Fruit fly (Drosophila melanogaster): Measurements from ENCODE around the gene sav.

Gene sav

DNA sequence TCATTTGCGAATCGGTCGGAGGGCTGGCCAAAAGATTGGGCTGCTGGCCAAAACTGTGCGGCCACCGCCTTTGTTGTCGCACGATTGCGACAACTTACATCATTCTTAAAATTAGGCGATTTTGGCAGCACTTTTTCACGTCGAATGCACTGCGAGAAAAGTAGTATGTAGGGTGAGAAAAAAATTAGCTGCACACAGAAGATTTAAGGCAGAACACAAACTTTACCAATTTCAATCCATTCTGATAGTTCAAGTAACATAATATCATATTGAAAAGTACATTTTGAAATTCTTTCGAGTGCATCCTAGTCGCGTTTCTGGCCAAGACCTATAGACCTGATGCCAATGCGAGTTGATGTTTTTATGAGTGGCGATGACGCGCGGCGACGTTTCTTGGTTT is 32.6 kb downstream of the sav start (continued):
- peak; percentile 28 for TF ChIP-seq crc (GFP tag; optimal IDR thresholded peaks at IDR 0.05)
- peak; percentile 43 for TF ChIP-seq Bteb2 (GFP tag; optimal IDR thresholded peaks at IDR 0.05)
- TF ChIP-seq CG17568 (GFP tag; optimal IDR thresholded peaks at IDR 0.05) = no peak
- peak; percentile 58 for TF ChIP-seq bab2 (GFP tag; optimal IDR thresholded peaks at IDR 0.05)
- peak; percentile 58 for TF ChIP-seq CG10366 (GFP tag; IDR thresholded peaks at IDR 0.05)
- TF ChIP-seq CG5180 (GFP tag; optimal IDR thresholded peaks at IDR 0.05) = no peak
- TF ChIP-seq Xrp1 (GFP tag; IDR thresholded peaks at IDR 0.05) = peak; percentile 50; the same call in 1 of the 2 replicates
- peak; percentile 53; the same call in 1 of the 2 replicates for TF ChIP-seq wdn (GFP tag; IDR thresholded peaks at IDR 0.05)
- 0 out of 2 replicates have a peak, but pooled peaks have one; percentile 7 for TF ChIP-seq Rx (GFP tag; IDR thresholded peaks at IDR 0.05)
- TF ChIP-seq pan (optimal IDR thresholded peaks at IDR 0.05) = no peak
- peak in 1 of 2 experiments; percentile 70 for TF ChIP-seq pan (GFP tag; optimal IDR thresholded peaks at IDR 0.05 in 1 of 2, IDR thresholded peaks at IDR 0.05 in 1 of 2)
- TF ChIP-seq row (GFP tag; IDR thresholded peaks at IDR 0.05) = peak; percentile 71
- no peak for TF ChIP-seq CG10979 (tag; optimal IDR thresholded peaks at IDR 0.05)
- TF ChIP-seq CG18619 (GFP tag; optimal IDR thresholded peaks at IDR 0.05) = peak; percentile 37
- no peak for TF ChIP-seq CG5953 (GFP tag; IDR thresholded peaks at IDR 0.05)
- TF ChIP-seq repo (GFP tag; optimal IDR thresholded peaks at IDR 0.05) = peak; percentile 56
- TF ChIP-seq Bdp1 (GFP tag; optimal IDR thresholded peaks at IDR 0.05) = peak; percentile 24
- no peak for TF ChIP-seq MTF-1 (GFP tag; optimal IDR thresholded peaks at IDR 0.05; ENCODE audit: borderline replicate concordance)
- peak; percentile 26 for TF ChIP-seq HHEX (GFP tag; optimal IDR thresholded peaks at IDR 0.05)
- peak; percentile 34; the same call in 1 of the 3 replicates for TF ChIP-seq CG11560 (tag; IDR thresholded peaks at IDR 0.05)
- no peak for TF ChIP-seq abd-A (tag; optimal IDR thresholded peaks at IDR 0.05)
- TF ChIP-seq Hmr (GFP tag; optimal IDR thresholded peaks at IDR 0.05) = peak; percentile 54
- no peak for TF ChIP-seq Trl (optimal IDR thresholded peaks at IDR 0.05)
- peak; percentile 36 for TF ChIP-seq Trl (GFP tag; optimal IDR thresholded peaks at IDR 0.05)
- peak; percentile 14 for TF ChIP-seq CG1792 (GFP tag; optimal IDR thresholded peaks at IDR 0.05)
- peak; percentile 70 for TF ChIP-seq NfI (GFP tag; optimal IDR thresholded peaks at IDR 0.05)
- no peak for TF ChIP-seq corto (GFP tag; optimal IDR thresholded peaks at IDR 0.05)
- TF ChIP-seq Deaf1 (tag; optimal IDR thresholded peaks at IDR 0.05) = peak; percentile 5
- TF ChIP-seq CG9215 (GFP tag; IDR thresholded peaks at IDR 0.05) = peak; percentile 74
- TF ChIP-seq tup (GFP tag; optimal IDR thresholded peaks at IDR 0.05) = peak; percentile 20
- TF ChIP-seq mirr (GFP tag; optimal IDR thresholded peaks at IDR 0.05) = peak; percentile 35
- peak; percentile 71 for TF ChIP-seq CG7372 (GFP tag; IDR thresholded peaks at IDR 0.05)
- peak; percentile 67; the same call in 1 of the 3 replicates for TF ChIP-seq CG11456 (GFP tag; IDR thresholded peaks at IDR 0.05)
- peak; percentile 74 for TF ChIP-seq Ets65A (GFP tag)
- no peak for TF ChIP-seq gsb-n (tag; optimal IDR thresholded peaks at IDR 0.05)
- peak; percentile 37; the same call in 1 of the 2 replicates for TF ChIP-seq CG8765 (GFP tag; IDR thresholded peaks at IDR 0.05)
- 0 out of 3 replicates have a peak, but pooled peaks have one; percentile 12 for TF ChIP-seq ken (GFP tag; IDR thresholded peaks at IDR 0.05)
- TF ChIP-seq cwo (GFP tag; optimal IDR thresholded peaks at IDR 0.05) = peak; percentile 44
- TF ChIP-seq CG10654 (GFP tag; optimal IDR thresholded peaks at IDR 0.05) = no peak
- TF ChIP-seq slbo (GFP tag; IDR thresholded peaks at IDR 0.05) = peak; percentile 84
- no peak for TF ChIP-seq CG15601 (tag; optimal IDR thresholded peaks at IDR 0.05)
- peak; percentile 21 for TF ChIP-seq pum (GFP tag; optimal IDR thresholded peaks at IDR 0.05)
- TF ChIP-seq CG18476 (GFP tag; optimal IDR thresholded peaks at IDR 0.05) = no peak
- TF ChIP-seq CG2202 (tag; optimal IDR thresholded peaks at IDR 0.05) = no peak
- 0 out of 3 replicates have a peak, but pooled peaks have one; percentile 46 for TF ChIP-seq CG2889 (GFP tag; IDR thresholded peaks at IDR 0.05)
- TF ChIP-seq zfh1 (GFP tag; IDR thresholded peaks at IDR 0.05) = peak; percentile 51; the same call in 1 of the 3 replicates
- TF ChIP-seq CG17802 (tag; optimal IDR thresholded peaks at IDR 0.05) = no peak
- peak; percentile 41; the same call in 1 of the 2 replicates for TF ChIP-seq Oaz (GFP tag; IDR thresholded peaks at IDR 0.05)
- TF ChIP-seq CG12104 (GFP tag; optimal IDR thresholded peaks at IDR 0.05) = peak; percentile 37
- peak in 1 of 2 experiments; percentile 4 for TF ChIP-seq bsh (GFP tag; optimal IDR thresholded peaks at IDR 0.05)
- peak; percentile 29 for TF ChIP-seq Six4 (GFP tag; optimal IDR thresholded peaks at IDR 0.05)
